Worm (Caenorhabditis elegans) whole organism, young adult: Measurements from ENCODE around the gene plc-2.

Source experiments
- F49E8.2 ChIP-seq: sonication (generic microtip); optimal IDR thresholded peaks from 3 replicates; lab custom pipeline; 2017; ENCODE audit warnings: missing genetic modification characterization, mild to moderate bottlenecking, missing compliant biosample characterization, antibody characterized with exemption, moderate library complexity; ENCODE audit not compliant: insufficient read depth
- F57C9.4 ChIP-seq: sonication (generic microtip); optimal IDR thresholded peaks from 2 replicates; lab custom pipeline; 2017; ENCODE audit warnings: mild to moderate bottlenecking, missing genetic modification characterization, missing compliant biosample characterization
- aptf-3 ChIP-seq: fragments of 200-800 bp; sonication (Bioruptor generic); IDR thresholded peaks from 2 replicates; pipeline ENCODE4 v1.3.6; 2022; ENCODE audit warnings: missing genetic modification characterization, missing compliant biosample characterization
- dox-1 ChIP-seq: fragments of 200-800 bp; sonication (Bioruptor generic); IDR thresholded peaks from 2 replicates; pipeline ENCODE4 v1.3.6; 2022; ENCODE audit warnings: missing genetic modification reagents, missing genetic modification characterization, missing compliant biosample characterization
- dpff-1 ChIP-seq: sonication (generic microtip); optimal IDR thresholded peaks from 2 replicates; lab custom pipeline; 2017; ENCODE audit warnings: mild to moderate bottlenecking, missing genetic modification characterization, missing compliant biosample characterization
- dpl-1 ChIP-seq: fragments of 150-350 bp; optimal IDR thresholded peaks from 2 replicates; lab custom pipeline; 2014; ENCODE audit warnings: missing biosample characterization, missing genetic modification reagents, missing genetic modification characterization
- ets-4 ChIP-seq: fragments of 200-800 bp; sonication (Bioruptor generic); optimal IDR thresholded peaks from 2 replicates; lab custom pipeline; 2018; ENCODE audit warnings: mild to moderate bottlenecking, missing genetic modification characterization, missing compliant biosample characterization
- hsf-1 ChIP-seq: fragments of 200-800 bp; sonication (Bioruptor generic); IDR thresholded peaks from 2 replicates; pipeline ENCODE4 v1.3.6; 2022; ENCODE audit warnings: missing genetic modification reagents, missing genetic modification characterization, missing compliant biosample characterization
- madf-6 ChIP-seq: fragments of 200-800 bp; sonication (Bioruptor generic); IDR thresholded peaks from 2 replicates; pipeline ENCODE4 v1.3.6; 2022; ENCODE audit warnings: missing genetic modification reagents, missing genetic modification characterization, missing compliant biosample characterization
- snpc-1.1 ChIP-seq: sonication (generic microtip); optimal IDR thresholded peaks from 2 replicates; lab custom pipeline; 2017; ENCODE audit warnings: missing genetic modification characterization, mild to moderate bottlenecking, missing compliant biosample characterization, antibody characterized with exemption, moderate library complexity, missing genotype, missing genetic modification reagents; ENCODE audit not compliant: insufficient read depth
- snpc-3.4 ChIP-seq: sonication (generic microtip); optimal IDR thresholded peaks from 2 replicates; lab custom pipeline; 2017; ENCODE audit warnings: missing genetic modification characterization, mild to moderate bottlenecking, missing compliant biosample characterization, antibody characterized with exemption, moderate library complexity, missing genotype, missing genetic modification reagents
- snpc-4 ChIP-seq, 5 experiments: fragments of 150-350 bp in 1 of 5; sonication (generic microtip) in 4 of 5; optimal IDR thresholded peaks; 2 replicates each; lab custom pipeline; 2014 to 2018; ENCODE audit warnings: missing genetic modification characterization in 5 of 5, missing biosample characterization in 3 of 5, antibody characterized with exemption in 2 of 5, mild to moderate bottlenecking in 2 of 5, missing compliant biosample characterization in 2 of 5, missing genotype in 2 of 5, moderate library complexity in 2 of 5, missing genetic modification reagents in 1 of 5
- xnd-1 ChIP-seq: sonication (generic microtip); optimal IDR thresholded peaks from 2 replicates; lab custom pipeline; 2016; ENCODE audit warnings: missing genotype, missing genetic modification reagents, missing genetic modification characterization, missing compliant biosample characterization

ce11 chrV:15244456-15244855 lies 52.1 kb downstream of the plc-2 start, which contains the start of gene kin-30:
- TF ChIP-seq madf-6 (GFP tag; lab: Robert Waterston, UW) (no peak), dpl-1 (no peak), snpc-4 (GFP tag; optimal IDR thresholded peaks at IDR 0.05; lab: Kevin White, UChicago) (no peak), snpc-4 (tag; optimal IDR thresholded peaks at IDR 0.05; lab: Kevin White, UChicago) (no peak), hsf-1 (GFP tag; lab: Robert Waterston, UW) (no peak), ets-4 (GFP tag; lab: Kevin White, UChicago) (no peak), snpc-1.1 (no peak), snpc-3.4 (no peak), dpff-1 (tag; lab: Kevin White, UChicago) (no peak), F49E8.2 (tag; lab: Kevin White, UChicago) (no peak), F57C9.4 (tag; lab: Kevin White, UChicago) (no peak), aptf-3 (no peak), dox-1 (GFP tag; lab: Robert Waterston, UW) (no peak), xnd-1 (tag; lab: Kevin White, UChicago) (no peak)
